Worm (Caenorhabditis elegans) whole organism, L4/young adult: ENCODE results near the gene F11E6.9.

Experiments
- W03F9.2 ChIP-seq: fragments of 150-350 bp; optimal IDR thresholded peaks from 2 replicates; lab custom pipeline; 2014; ENCODE audit warnings: missing biosample characterization, missing genetic modification characterization
- dao-5 ChIP-seq: sonication (generic microtip); optimal IDR thresholded peaks from 2 replicates; lab custom pipeline; 2016; ENCODE audit warnings: missing genotype, missing genetic modification characterization, moderate library complexity, missing compliant biosample characterization
- him-1 ChIP-seq: sonication (generic microtip); optimal IDR thresholded peaks from 2 replicates; lab custom pipeline; 2016; ENCODE audit warnings: missing genotype, missing genetic modification reagents, missing genetic modification characterization, missing compliant biosample characterization

ce11 chrIV:17442503-17442902, 32.6 kb downstream of the F11E6.9 start, which contains the start of gene F11E6.11:
- no peak for TF ChIP-seq him-1 (tag; lab: Kevin White, UChicago)
- TF ChIP-seq W03F9.2, result no peak
- TF ChIP-seq dao-5, result no peak
